Fruit fly (Drosophila melanogaster) whole organism, prepupa: Measurements from ENCODE around the gene SNRPG.

Experiments
- Blimp-1 ChIP-seq: fragments of 200-800 bp; sonication (Bioruptor generic); optimal IDR thresholded peaks from 3 replicates; lab custom pipeline; 2017; ENCODE audit warnings: missing biosample characterization, missing genetic modification characterization, mild to moderate bottlenecking, moderate library complexity, missing genetic modification reagents
- CG34406 ChIP-seq: fragments of 200-800 bp; sonication (Bioruptor generic); optimal IDR thresholded peaks from 3 replicates; lab custom pipeline; 2016; ENCODE audit warnings: missing biosample characterization, missing genetic modification characterization
- Eip93F ChIP-seq: fragments of 200-800 bp; sonication (Bioruptor generic); optimal IDR thresholded peaks from 2 replicates; lab custom pipeline; 2016; ENCODE audit warnings: missing biosample characterization, mild to moderate bottlenecking, missing genetic modification characterization
- Lpt ChIP-seq: fragments of 200-800 bp; sonication (Bioruptor generic); optimal IDR thresholded peaks from 3 replicates; lab custom pipeline; 2016; ENCODE audit warnings: missing biosample characterization, missing genetic modification characterization
- Smox ChIP-seq: fragments of 200-800 bp; sonication (Bioruptor generic); optimal IDR thresholded peaks from 3 replicates; lab custom pipeline; 2016; ENCODE audit warnings: missing biosample characterization, missing genetic modification characterization
- Sox102F ChIP-seq: fragments of 200-800 bp; sonication (Bioruptor generic); optimal IDR thresholded peaks from 2 replicates; lab custom pipeline; 2016; ENCODE audit warnings: missing biosample characterization, mild to moderate bottlenecking, missing genetic modification characterization
- Sox14 ChIP-seq: fragments of 200-800 bp; sonication (Bioruptor generic); optimal IDR thresholded peaks from 3 replicates; lab custom pipeline; 2016; ENCODE audit warnings: missing biosample characterization, missing genetic modification characterization
- dsx ChIP-seq: fragments of 200-800 bp; optimal IDR thresholded peaks from 3 replicates; lab custom pipeline; 2019; ENCODE audit warnings: missing biosample characterization, mild to moderate bottlenecking, missing genetic modification characterization, moderate library complexity; ENCODE audit not compliant: poor library complexity, severe bottlenecking
- esn ChIP-seq: fragments of 200-800 bp; sonication (Bioruptor generic); optimal IDR thresholded peaks from 2 replicates; lab custom pipeline; 2016; ENCODE audit warnings: missing biosample characterization, mild to moderate bottlenecking, missing genetic modification characterization, moderate library complexity
- fd85E ChIP-seq: fragments of 200-800 bp; sonication (Bioruptor generic); optimal IDR thresholded peaks from 3 replicates; lab custom pipeline; 2016; ENCODE audit warnings: missing biosample characterization, missing genetic modification characterization

DNA sequence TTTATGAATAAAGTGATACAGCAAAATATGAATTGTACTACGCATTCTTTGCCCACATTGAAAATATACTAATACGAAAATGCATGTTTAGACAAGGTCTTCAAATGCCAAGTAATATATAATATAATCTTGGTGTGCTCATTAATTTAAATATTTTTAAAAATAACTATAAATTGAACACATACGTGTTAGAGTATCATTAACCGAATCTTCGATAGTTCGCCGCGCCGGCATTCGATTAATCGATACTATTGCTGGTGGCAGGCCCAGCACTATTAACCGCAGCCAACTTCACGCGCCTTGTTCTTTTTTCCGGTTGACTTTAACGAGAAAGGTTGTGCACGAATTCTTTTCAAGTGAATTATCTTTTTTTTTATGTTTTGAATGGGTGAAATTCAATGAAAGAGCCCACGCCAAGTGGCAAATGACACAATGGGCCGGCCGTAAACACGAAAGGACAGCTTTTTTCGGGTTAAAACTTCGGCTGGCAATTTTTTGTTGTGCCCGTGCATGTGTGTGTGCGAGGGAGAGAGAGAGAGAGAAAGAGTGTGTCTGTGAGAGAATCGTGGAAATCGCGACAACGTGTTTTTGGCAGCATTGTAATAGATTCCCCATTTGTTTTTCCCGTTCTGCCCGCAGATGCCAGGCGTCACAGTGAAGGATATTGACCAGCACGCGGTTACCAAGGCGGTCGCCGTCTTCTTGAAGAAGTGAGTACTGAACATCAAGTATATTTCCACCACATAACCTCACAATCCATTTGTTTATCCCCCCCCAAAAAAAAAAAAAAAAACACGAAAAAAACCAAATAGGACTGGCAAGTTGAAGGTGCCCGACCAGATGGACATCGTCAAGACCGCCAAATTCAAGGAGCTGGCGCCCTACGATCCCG, 2.4 kb downstream of the SNRPG start, which contains the start of gene RpS19a:
- TF ChIP-seq Eip93F (GFP tag; lab: Kevin White, UChicago) (no peak), Sox14 (GFP tag; lab: Kevin White, UChicago) (peak; percentile 9), Smox (peak; percentile 61), fd85E (GFP tag; lab: Kevin White, UChicago) (peak; percentile 58), dsx (peak; percentile 48), Sox102F (GFP tag; lab: Kevin White, UChicago) (peak; percentile 79), Blimp-1 (GFP tag; lab: Kevin White, UChicago) (peak; percentile 74), CG34406 (GFP tag; lab: Kevin White, UChicago) (peak; percentile 67), esn (peak; percentile 79), Lpt (GFP tag; lab: Kevin White, UChicago) (peak; percentile 11)
